Worm (Caenorhabditis elegans) whole organism, L4 larva: ENCODE results near the gene taf-12.

Source experiments
- F44E2.7 ChIP-seq: fragments of 200-800 bp; sonication (Bioruptor generic); IDR thresholded peaks from 2 replicates; pipeline ENCODE4 v2.1.2; 2022; ENCODE audit warnings: missing genetic modification characterization, missing compliant biosample characterization
- Y75B8A.6 ChIP-seq: fragments of 200-800 bp; sonication (Bioruptor generic); IDR thresholded peaks from 2 replicates; pipeline ENCODE4 v1.3.6; 2022; ENCODE audit warnings: missing genetic modification reagents, missing genetic modification characterization, missing compliant biosample characterization
- ZK546.5 ChIP-seq, 2 experiments: sonication (generic microtip); optimal IDR thresholded peaks; 2 replicates each; lab custom pipeline; 2017; ENCODE audit warnings: missing biosample characterization in 2 of 2, missing genetic modification characterization in 2 of 2
- aha-1 ChIP-seq: fragments of 150-350 bp; peaks from one replicate; lab custom pipeline; 2014; ENCODE audit warnings: missing biosample characterization, missing genetic modification characterization
- ama-1 ChIP-seq: fragments of 150-350 bp; optimal IDR thresholded peaks from 2 replicates; lab custom pipeline; 2014; ENCODE audit warnings: inconsistent platforms, mixed read lengths
- arid-1 ChIP-seq: fragments of 200-800 bp; sonication (Bioruptor generic); conservative IDR thresholded peaks from 2 replicates; pipeline ENCODE4 v1.3.6; 2022; ENCODE audit warnings: missing genetic modification reagents, missing genetic modification characterization, missing compliant biosample characterization
- attf-4 ChIP-seq: sonication (generic microtip); optimal IDR thresholded peaks from 3 replicates; lab custom pipeline; 2017; ENCODE audit warnings: missing biosample characterization, missing genetic modification characterization
- ces-1 ChIP-seq: fragments of 150-350 bp; sonication (generic microtip); optimal IDR thresholded peaks from 4 replicates; lab custom pipeline; 2014; ENCODE audit warnings: missing biosample characterization, missing genetic modification reagents, missing genetic modification characterization
- daf-8 ChIP-seq: fragments of 200-800 bp; sonication (Bioruptor generic); IDR thresholded peaks from 2 replicates; pipeline ENCODE4 v1.3.6; 2022; ENCODE audit warnings: missing genetic modification characterization, missing compliant biosample characterization
- dmd-6 ChIP-seq: fragments of 200-800 bp; sonication (Bioruptor generic); IDR thresholded peaks from 2 replicates; pipeline ENCODE4 v1.3.6; 2022; ENCODE audit warnings: missing genetic modification reagents, missing genetic modification characterization, missing compliant biosample characterization
- dmd-8 ChIP-seq: fragments of 200-800 bp; sonication (Bioruptor generic); IDR thresholded peaks from 2 replicates; pipeline ENCODE4 v1.3.6; 2022; ENCODE audit warnings: missing genetic modification characterization, missing compliant biosample characterization
- dmd-9 ChIP-seq: fragments of 200-800 bp; sonication (Bioruptor generic); IDR thresholded peaks from 2 replicates; pipeline ENCODE4 v1.3.6; 2022; ENCODE audit warnings: missing genetic modification reagents, missing genetic modification characterization, missing compliant biosample characterization
- dpl-1 ChIP-seq: fragments of 150-350 bp; optimal IDR thresholded peaks from 2 replicates; lab custom pipeline; 2014; ENCODE audit warnings: missing biosample characterization, missing genetic modification reagents, missing genetic modification characterization
- fos-1 ChIP-seq: fragments of 150-350 bp; optimal IDR thresholded peaks from 2 replicates; lab custom pipeline; 2014; ENCODE audit warnings: missing biosample characterization, missing genetic modification characterization
- gei-8 ChIP-seq: fragments of 200-800 bp; sonication (Bioruptor generic); optimal IDR thresholded peaks from 2 replicates; lab custom pipeline; 2018; ENCODE audit warnings: mild to moderate bottlenecking, missing genetic modification characterization, missing compliant biosample characterization
- hlh-11 ChIP-seq: fragments of 200-800 bp; sonication (Bioruptor generic); optimal IDR thresholded peaks from 2 replicates; lab custom pipeline; 2018; ENCODE audit warnings: mild to moderate bottlenecking, missing genetic modification characterization, missing compliant biosample characterization
- hlh-30 ChIP-seq: sonication (generic microtip); optimal IDR thresholded peaks from 2 replicates; lab custom pipeline; 2017; ENCODE audit warnings: antibody characterized with exemption, mild to moderate bottlenecking, missing genetic modification characterization, missing compliant biosample characterization; ENCODE audit not compliant: insufficient read depth
- hmg-1.1 ChIP-seq: fragments of 200-800 bp; sonication (Bioruptor generic); IDR thresholded peaks from 2 replicates; pipeline ENCODE4 v1.3.6; 2022; ENCODE audit warnings: missing genetic modification reagents, missing genetic modification characterization, missing compliant biosample characterization
- lin-1 ChIP-seq: fragments of 200-800 bp; sonication (Bioruptor generic); IDR thresholded peaks from 2 replicates; pipeline ENCODE4 v1.3.6; 2022; ENCODE audit warnings: missing genetic modification reagents, missing genetic modification characterization, missing compliant biosample characterization
- lin-15B ChIP-seq: fragments of 150-350 bp; sonication (generic microtip); optimal IDR thresholded peaks from 3 replicates; lab custom pipeline; 2014; ENCODE audit warnings: missing biosample characterization, missing genetic modification characterization
- lin-38 ChIP-seq: fragments of 200-800 bp; sonication (Bioruptor generic); IDR thresholded peaks from 2 replicates; pipeline ENCODE4 v1.3.6; 2022; ENCODE audit warnings: missing genetic modification reagents, missing genetic modification characterization, missing compliant biosample characterization
- lir-3 ChIP-seq: sonication (generic microtip); optimal IDR thresholded peaks from 2 replicates; lab custom pipeline; 2016; ENCODE audit warnings: mild to moderate bottlenecking, missing genetic modification characterization, missing compliant biosample characterization
- madf-5 ChIP-seq, 2 experiments: fragments of 200-800 bp; sonication (Bioruptor generic); IDR thresholded peaks; 2 replicates each; pipeline ENCODE4 v1.3.6; 2022; ENCODE audit warnings: missing compliant biosample characterization in 2 of 2, missing genetic modification characterization in 2 of 2
- madf-9 ChIP-seq: fragments of 200-800 bp; sonication (Bioruptor generic); conservative IDR thresholded peaks from 2 replicates; pipeline ENCODE4 v1.3.6; 2022; ENCODE audit warnings: missing genetic modification reagents, missing genetic modification characterization, missing compliant biosample characterization
- mep-1 ChIP-seq: fragments of 150-350 bp; sonication (generic microtip); optimal IDR thresholded peaks from 3 replicates; lab custom pipeline; 2014; ENCODE audit warnings: missing biosample characterization, missing genetic modification characterization
- mes-2 ChIP-seq: sonication (generic microtip); optimal IDR thresholded peaks from 2 replicates; lab custom pipeline; 2016; ENCODE audit warnings: missing genotype, mild to moderate bottlenecking, missing genetic modification characterization, missing compliant biosample characterization; ENCODE audit not compliant: poor library complexity, severe bottlenecking
- mxl-2 ChIP-seq: fragments of 200-800 bp; sonication (Bioruptor generic); conservative IDR thresholded peaks from 2 replicates; pipeline ENCODE4 v1.3.6; 2022; ENCODE audit warnings: missing genetic modification reagents, missing genetic modification characterization, missing compliant biosample characterization
- nhr-102 ChIP-seq: sonication (generic microtip); optimal IDR thresholded peaks from 2 replicates; lab custom pipeline; 2016; ENCODE audit warnings: mild to moderate bottlenecking, missing genetic modification characterization, moderate library complexity, missing compliant biosample characterization
- nhr-111 ChIP-seq: fragments of 200-800 bp; sonication (Bioruptor generic); optimal IDR thresholded peaks from 2 replicates; lab custom pipeline; 2018; ENCODE audit warnings: mild to moderate bottlenecking, missing genetic modification characterization, missing compliant biosample characterization
- nhr-76 ChIP-seq: fragments of 150-350 bp; optimal IDR thresholded peaks from 2 replicates; lab custom pipeline; 2014; ENCODE audit warnings: missing biosample characterization, missing genetic modification characterization
- saeg-2 ChIP-seq: fragments of 200-800 bp; sonication (Bioruptor generic); IDR thresholded peaks from 2 replicates; pipeline ENCODE4 v1.3.6; 2022; ENCODE audit warnings: missing genetic modification reagents, missing genetic modification characterization, missing compliant biosample characterization
- set-16 ChIP-seq: fragments of 200-800 bp; sonication (Bioruptor generic); IDR thresholded peaks from 2 replicates; pipeline ENCODE4 v1.3.6; 2022; ENCODE audit warnings: missing genetic modification reagents, missing genetic modification characterization, missing compliant biosample characterization
- snpc-1.2 ChIP-seq: fragments of 200-800 bp; sonication (Bioruptor generic); IDR thresholded peaks from 2 replicates; pipeline ENCODE4 v1.3.6; 2022; ENCODE audit warnings: missing genetic modification reagents, missing genetic modification characterization, missing compliant biosample characterization
- unc-62 ChIP-seq, 3 experiments: fragments of 150-350 bp in 1 of 3; sonication (generic microtip); optimal IDR thresholded peaks in 2 of 3; peaks in 1 of 3; 1 replicate in 1 of 3; 2 replicates in 2 of 3; lab custom pipeline; 2014 to 2017; ENCODE audit warnings: missing biosample characterization in 3 of 3, missing genetic modification characterization in 3 of 3, missing genetic modification reagents in 3 of 3, missing genotype in 1 of 3
- vab-7 ChIP-seq: fragments of 200-800 bp; sonication (Bioruptor generic); IDR thresholded peaks from 2 replicates; pipeline ENCODE4 v1.3.6; 2022; ENCODE audit warnings: missing genetic modification reagents, missing genetic modification characterization, missing compliant biosample characterization
- zag-1 ChIP-seq: fragments of 150-350 bp; optimal IDR thresholded peaks from 2 replicates; lab custom pipeline; 2014; ENCODE audit warnings: missing biosample characterization, missing genetic modification characterization
- zfp-2 ChIP-seq: sonication (generic microtip); optimal IDR thresholded peaks from 2 replicates; lab custom pipeline; 2016; ENCODE audit warnings: mild to moderate bottlenecking, missing genetic modification characterization, missing compliant biosample characterization
- ztf-7 ChIP-seq: fragments of 150-350 bp; optimal IDR thresholded peaks from 2 replicates; lab custom pipeline; 2014; ENCODE audit warnings: missing biosample characterization, missing genetic modification characterization

taf-12 gene

ce11 chrIII:11862149-11862548 is 6.9 kb downstream of the taf-12 start, which contains the start of gene Y56A3A.2:
TSS of gene Y56A3A.2 (minus strand) at chrIII:11862249.
- TF ChIP-seq ztf-7 (tag; lab: Kevin White, UChicago): no peak
- TF ChIP-seq gei-8 (GFP tag; lab: Kevin White, UChicago): no peak
- no peak for TF ChIP-seq lir-3 (tag; lab: Kevin White, UChicago)
- no peak for TF ChIP-seq zag-1
- TF ChIP-seq unc-62 (GFP tag; optimal IDR thresholded peaks at IDR 0.05 in 1 of 2; lab: Kevin White, UChicago): no peak
- TF ChIP-seq unc-62 (tag; optimal IDR thresholded peaks at IDR 0.05; lab: Kevin White, UChicago): no peak
- no peak for TF ChIP-seq dpl-1
- TF ChIP-seq set-16 (GFP tag; lab: Robert Waterston, UW): no peak
- TF ChIP-seq nhr-76 (tag; lab: Kevin White, UChicago): no peak
- no peak for TF ChIP-seq zfp-2 (tag; lab: Kevin White, UChicago)

- TF ChIP-seq dmd-9 (no peak), lin-38 (GFP tag; lab: Robert Waterston, UW) (no peak), zfp-2 (tag; lab: Kevin White, UChicago) (no peak), F44E2.7 (GFP tag; lab: Robert Waterston, UW) (no peak), mep-1 (no peak), daf-8 (GFP tag; lab: Robert Waterston, UW) (no peak), Y75B8A.6 (GFP tag; lab: Robert Waterston, UW) (no peak), nhr-111 (no peak), arid-1 (no peak), saeg-2 (GFP tag; lab: Robert Waterston, UW) (no peak), fos-1 (tag; lab: Kevin White, UChicago) (no peak), attf-4 (tag; lab: Kevin White, UChicago) (no peak)
Measured at ce11 chrIII:11861123-11861522, 8.0 kb downstream of the taf-12 start.

ce11 chrIII:11856852-11857251 is 12.2 kb downstream of the taf-12 start:
- TF ChIP-seq ces-1 (GFP tag; lab: Kevin White, UChicago) (no peak), zag-1 (no peak), mxl-2 (GFP tag; lab: Robert Waterston, UW) (no peak), lin-1 (GFP tag; lab: Robert Waterston, UW) (no peak), ama-1 (no peak), dmd-8 (no peak), nhr-102 (tag; lab: Kevin White, UChicago) (no peak), hmg-1.1 (GFP tag; lab: Robert Waterston, UW) (no peak), hlh-11 (tag; lab: Kevin White, UChicago) (no peak), lin-15B (tag; lab: Kevin White, UChicago) (no peak)
- TF ChIP-seq, all 104 proteins: peak for 0

- TF ChIP-seq madf-5 (GFP tag; IDR thresholded peaks at IDR 0.05; lab: Robert Waterston, UW): no peak
- peak in 1 of 2 experiments; percentile 73 for TF ChIP-seq unc-62 (GFP tag; optimal IDR thresholded peaks at IDR 0.05 in 1 of 2; lab: Kevin White, UChicago)
- no peak for TF ChIP-seq unc-62 (tag; optimal IDR thresholded peaks at IDR 0.05; lab: Kevin White, UChicago)
- TF ChIP-seq set-16 (GFP tag; lab: Robert Waterston, UW): peak; percentile 48
Measured at ce11 chrIII:11853533-11853932, 15.5 kb downstream of the taf-12 start.

- TF ChIP-seq aha-1 (tag; lab: Kevin White, UChicago) (peak; percentile 68), mxl-2 (GFP tag; lab: Robert Waterston, UW) (0 out of 2 replicates have a peak, but pooled peaks have one; percentile 10), lir-3 (tag; lab: Kevin White, UChicago) (no peak)
Measured at ce11 chrIII:11849590-11849989, 19.5 kb downstream of the taf-12 start.

- TF ChIP-seq mes-2 (tag; lab: Kevin White, UChicago): peak; percentile 47
- 0 out of 2 replicates have a peak, but pooled peaks have one; percentile 5 for TF ChIP-seq dmd-6
- TF ChIP-seq hlh-30 (tag; lab: Kevin White, UChicago): no peak
- no peak for TF ChIP-seq snpc-1.2 (GFP tag; lab: Robert Waterston, UW)
- TF ChIP-seq vab-7: 0 out of 2 replicates have a peak, but pooled peaks have one; percentile 16
- TF ChIP-seq set-16 (GFP tag; lab: Robert Waterston, UW): 0 out of 2 replicates have a peak, but pooled peaks have one; percentile 19
- TF ChIP-seq ZK546.5 (tag; optimal IDR thresholded peaks at IDR 0.05; lab: Kevin White, UChicago): no peak
- TF ChIP-seq madf-9 (GFP tag; lab: Robert Waterston, UW): no peak
Measured at ce11 chrIII:11848317-11848716, 20.8 kb downstream of the taf-12 start.
